Fruit fly (Drosophila melanogaster) whole organism, embryonic: Measurements from ENCODE around the gene Dhod.

Experiments
- BtbVII ChIP-seq: fragments of 200-800 bp; sonication (Bioruptor generic); optimal IDR thresholded peaks from 3 replicates; lab custom pipeline; 2017; ENCODE audit warnings: missing biosample characterization, mild to moderate bottlenecking, missing genetic modification characterization
- CG11696 ChIP-seq: fragments of 200-800 bp; sonication (Bioruptor generic); IDR thresholded peaks from 2 replicates; pipeline ENCODE4 v1.3.6; 2022; ENCODE audit warnings: missing biosample characterization, missing genetic modification characterization
- CG12236 ChIP-seq: fragments of 200-800 bp; sonication (Bioruptor generic); optimal IDR thresholded peaks from 2 replicates; lab custom pipeline; 2016; ENCODE audit warnings: missing biosample characterization, missing genetic modification characterization
- CG30403 ChIP-seq: fragments of 200-800 bp; sonication (Bioruptor generic); optimal IDR thresholded peaks from 3 replicates; lab custom pipeline; 2016; ENCODE audit warnings: missing biosample characterization, missing genetic modification characterization
- CG4730 ChIP-seq: fragments of 200-800 bp; sonication (Bioruptor generic); IDR thresholded peaks from 2 replicates; pipeline ENCODE4 v1.3.6; 2022; ENCODE audit warnings: missing biosample characterization, missing genetic modification characterization
- CG6272 ChIP-seq: fragments of 200-800 bp; sonication (Bioruptor generic); IDR thresholded peaks from 2 replicates; pipeline ENCODE4 v1.3.6; 2022; ENCODE audit warnings: missing biosample characterization, missing genetic modification characterization
- CG6813 ChIP-seq: fragments of 200-800 bp; sonication (Bioruptor generic); optimal IDR thresholded peaks from 2 replicates; lab custom pipeline; 2017; ENCODE audit warnings: missing biosample characterization, missing genetic modification characterization, mild to moderate bottlenecking, moderate library complexity, missing genetic modification reagents
- CG7271 ChIP-seq: fragments of 200-800 bp; sonication (Bioruptor generic); optimal IDR thresholded peaks from 2 replicates; lab custom pipeline; 2018; ENCODE audit warnings: missing biosample characterization, mild to moderate bottlenecking, missing genetic modification characterization, moderate library complexity
- CG8281 ChIP-seq: fragments of 200-800 bp; sonication (Bioruptor generic); optimal IDR thresholded peaks from 2 replicates; lab custom pipeline; 2018; ENCODE audit warnings: missing biosample characterization, mild to moderate bottlenecking, missing genetic modification characterization, moderate library complexity
- Chrac-16 ChIP-seq: fragments of 200-800 bp; sonication (Bioruptor generic); optimal IDR thresholded peaks from 3 replicates; lab custom pipeline; 2016; ENCODE audit warnings: missing biosample characterization, missing genetic modification characterization
- D19A ChIP-seq: fragments of 200-800 bp; optimal IDR thresholded peaks from 3 replicates; lab custom pipeline; 2019; ENCODE audit warnings: missing biosample characterization, mild to moderate bottlenecking, missing genetic modification characterization, moderate library complexity
- Doc2 ChIP-seq: fragments of 200-800 bp; sonication (Bioruptor generic); IDR thresholded peaks from 2 replicates; pipeline ENCODE4 v1.3.6; 2022; ENCODE audit warnings: missing biosample characterization, missing genetic modification characterization
- HLH3B ChIP-seq: fragments of 200-800 bp; sonication (Bioruptor generic); IDR thresholded peaks from 2 replicates; pipeline ENCODE4 v1.3.6; 2022; ENCODE audit warnings: missing biosample characterization, missing genetic modification characterization
- Kr ChIP-seq: fragments of 200-800 bp; sonication (Bioruptor generic); optimal IDR thresholded peaks from 2 replicates; lab custom pipeline; 2017; ENCODE audit warnings: missing biosample characterization, mild to moderate bottlenecking, missing genetic modification characterization
- Nf-YB ChIP-seq: fragments of 200-800 bp; sonication (Bioruptor generic); optimal IDR thresholded peaks from 3 replicates; lab custom pipeline; 2019; ENCODE audit warnings: missing biosample characterization, mild to moderate bottlenecking, missing genetic modification characterization, moderate library complexity
- Nf-YC ChIP-seq: fragments of 200-800 bp; optimal IDR thresholded peaks from 3 replicates; lab custom pipeline; 2019; ENCODE audit warnings: missing biosample characterization, mild to moderate bottlenecking, missing genetic modification characterization, moderate library complexity
- Oaz ChIP-seq: fragments of 200-800 bp; sonication (Bioruptor generic); IDR thresholded peaks from 2 replicates; pipeline ENCODE4 v1.3.6; 2022; ENCODE audit warnings: missing biosample characterization, missing genetic modification characterization
- Pdp1 ChIP-seq, 2 experiments: fragments of 200-800 bp; sonication (Bioruptor generic); optimal IDR thresholded peaks; 3 replicates each; lab custom pipeline; 2016; ENCODE audit warnings: missing biosample characterization in 2 of 2, missing genetic modification characterization in 2 of 2, mild to moderate bottlenecking in 1 of 2, moderate library complexity in 1 of 2
- Scr ChIP-seq: fragments of 200-800 bp; sonication (Bioruptor generic); IDR thresholded peaks from 2 replicates; pipeline ENCODE4 v1.3.6; 2022; ENCODE audit warnings: missing biosample characterization, missing genetic modification characterization; ENCODE audit not compliant: partially characterized antibody
- Taf1 ChIP-seq: fragments of 200-800 bp; sonication (Bioruptor generic); IDR thresholded peaks from 2 replicates; pipeline ENCODE4 v1.3.6; 2022; ENCODE audit warnings: missing biosample characterization, missing genetic modification characterization
- YL-1 ChIP-seq: fragments of 200-800 bp; sonication (Bioruptor generic); optimal IDR thresholded peaks from 3 replicates; lab custom pipeline; 2017; ENCODE audit warnings: missing biosample characterization, mild to moderate bottlenecking, missing genetic modification characterization
- chinmo ChIP-seq: fragments of 200-800 bp; sonication (Bioruptor generic); IDR thresholded peaks from 4 replicates; pipeline ENCODE4 v1.3.6; 2022; ENCODE audit warnings: missing biosample characterization, missing genetic modification characterization; ENCODE audit not compliant: partially characterized antibody
- dmrt11E ChIP-seq: fragments of 200-800 bp; sonication (Bioruptor generic); optimal IDR thresholded peaks from 3 replicates; lab custom pipeline; 2018; ENCODE audit warnings: missing biosample characterization, mild to moderate bottlenecking, missing genetic modification characterization, moderate library complexity
- dmrt99B ChIP-seq: fragments of 200-800 bp; sonication (Bioruptor generic); optimal IDR thresholded peaks from 2 replicates; lab custom pipeline; 2018; ENCODE audit warnings: missing biosample characterization, mild to moderate bottlenecking, missing genetic modification characterization, moderate library complexity
- dpn ChIP-seq, 2 experiments: fragments of 200-800 bp; sonication (Bioruptor generic); optimal IDR thresholded peaks; 3 replicates each; lab custom pipeline; 2016; ENCODE audit warnings: missing biosample characterization in 2 of 2, missing genetic modification characterization in 2 of 2
- dysf ChIP-seq: fragments of 200-800 bp; sonication (Bioruptor generic); IDR thresholded peaks from 3 replicates; pipeline ENCODE4 v1.3.6; 2022; ENCODE audit warnings: missing biosample characterization, missing genetic modification characterization
- fd96Cb ChIP-seq: fragments of 200-800 bp; sonication (Bioruptor generic); optimal IDR thresholded peaks from 2 replicates; lab custom pipeline; 2018; ENCODE audit warnings: missing biosample characterization, mild to moderate bottlenecking, missing genetic modification characterization, moderate library complexity
- grn ChIP-seq: fragments of 200-800 bp; sonication (Bioruptor generic); optimal IDR thresholded peaks from 3 replicates; lab custom pipeline; 2017; ENCODE audit warnings: missing biosample characterization, missing genetic modification characterization
- gsb-n ChIP-seq: fragments of 200-800 bp; sonication (Bioruptor generic); optimal IDR thresholded peaks from 3 replicates; lab custom pipeline; 2018; ENCODE audit warnings: missing biosample characterization, mild to moderate bottlenecking, missing genetic modification characterization
- lilli ChIP-seq: fragments of 200-800 bp; sonication (Bioruptor generic); optimal IDR thresholded peaks from 3 replicates; lab custom pipeline; 2016; ENCODE audit warnings: missing biosample characterization, missing genetic modification characterization
- nom ChIP-seq: fragments of 200-800 bp; sonication (Bioruptor generic); optimal IDR thresholded peaks from 2 replicates; lab custom pipeline; 2017; ENCODE audit warnings: missing biosample characterization, missing genetic modification characterization, mild to moderate bottlenecking, moderate library complexity, missing genetic modification reagents
- onecut ChIP-seq: fragments of 200-800 bp; sonication (Bioruptor generic); IDR thresholded peaks from 2 replicates; pipeline ENCODE4 v1.3.6; 2022; ENCODE audit warnings: missing biosample characterization, missing genetic modification characterization
- otp ChIP-seq: fragments of 200-800 bp; sonication (Bioruptor generic); IDR thresholded peaks from 3 replicates; pipeline ENCODE4, ENCODE4 v1.3.6; 2022; ENCODE audit warnings: missing biosample characterization, missing genetic modification characterization
- pfk ChIP-seq: fragments of 200-800 bp; sonication (Bioruptor generic); optimal IDR thresholded peaks from 2 replicates; lab custom pipeline; 2018; ENCODE audit warnings: missing biosample characterization, mild to moderate bottlenecking, missing genetic modification characterization, moderate library complexity
- pros ChIP-seq: fragments of 200-800 bp; sonication (Bioruptor generic); optimal IDR thresholded peaks from 3 replicates; lab custom pipeline; 2019; ENCODE audit warnings: missing biosample characterization, mild to moderate bottlenecking, missing genetic modification characterization, moderate library complexity
- scrt ChIP-seq: fragments of 200-800 bp; sonication (Bioruptor generic); optimal IDR thresholded peaks from 2 replicates; lab custom pipeline; 2018; ENCODE audit warnings: missing biosample characterization, mild to moderate bottlenecking, missing genetic modification characterization, moderate library complexity
- sens ChIP-seq: fragments of 200-800 bp; sonication (Bioruptor generic); peaks from one replicate; lab custom pipeline; 2016; ENCODE audit warnings: missing biosample characterization, missing genetic modification characterization
- sens-2 ChIP-seq: fragments of 200-800 bp; sonication (Bioruptor generic); IDR thresholded peaks from 2 replicates; pipeline ENCODE4 v1.3.6; 2022; ENCODE audit warnings: missing biosample characterization, missing genetic modification characterization
- seq ChIP-seq: fragments of 200-800 bp; sonication (Bioruptor generic); IDR thresholded peaks from 2 replicates; pipeline ENCODE4 v1.3.6; 2022; ENCODE audit warnings: missing biosample characterization, missing genetic modification characterization
- sqz ChIP-seq: fragments of 200-800 bp; sonication (Bioruptor generic); optimal IDR thresholded peaks from 3 replicates; lab custom pipeline; 2018; ENCODE audit warnings: missing biosample characterization, mild to moderate bottlenecking, missing genetic modification characterization
- tll ChIP-seq, 2 experiments: fragments of 200-800 bp in 1 of 2; fragments of >200 bp in 1 of 2; sonication (Bioruptor generic) in 1 of 2; optimal IDR thresholded peaks; 2 replicates each; lab custom pipeline; 2017 to 2019; ENCODE audit warnings: missing biosample characterization in 2 of 2, missing genetic modification characterization in 2 of 2, mild to moderate bottlenecking in 1 of 2, moderate library complexity in 1 of 2
- z ChIP-seq: fragments of 200-800 bp; sonication (Bioruptor generic); IDR thresholded peaks from 3 replicates; pipeline ENCODE4 v1.3.6; 2022; ENCODE audit warnings: missing biosample characterization, missing genetic modification characterization
- zfh2 ChIP-seq: fragments of 200-800 bp; sonication (Bioruptor generic); optimal IDR thresholded peaks from 2 replicates; lab custom pipeline; 2016; ENCODE audit warnings: missing biosample characterization, missing genetic modification characterization

Dhod gene

dm6 chr3R:8694110-8694826, 41.6 kb upstream of the Dhod start (continued):
- TF ChIP-seq onecut (GFP tag; lab: Robert Waterston, UW) (peak; percentile 14; the same call in 1 of the 2 replicates), scrt (GFP tag; lab: Kevin White, UChicago) (peak; percentile 37), dysf (GFP tag; lab: Robert Waterston, UW) (no peak), lilli (GFP tag; lab: Kevin White, UChicago) (no peak), CG12236 (no peak), sens-2 (0 out of 2 replicates have a peak, but pooled peaks have one; percentile 17), CG7271 (no peak), BtbVII (GFP tag; lab: Kevin White, UChicago) (peak; percentile 84), pfk (peak; percentile 33), zfh2 (GFP tag; lab: Kevin White, UChicago) (no peak), Scr (no peak), Oaz (GFP tag; lab: Robert Waterston, UW) (0 out of 2 replicates have a peak, but pooled peaks have one; percentile 18), dpn (GFP tag; optimal IDR thresholded peaks at IDR 0.05; lab: Kevin White, UChicago) (peak in 1 of 2 experiments; percentile 10), chinmo (GFP tag; lab: Robert Waterston, UW) (no peak), HLH3B (GFP tag; lab: Robert Waterston, UW) (no peak), grn (no peak), YL-1 (no peak), nom (peak; percentile 96), dmrt99B (tag; lab: Kevin White, UChicago) (no peak), CG6813 (GFP tag; lab: Kevin White, UChicago) (peak; percentile 21)

dm6 chr3R:8686446-8686845, 33.7 kb upstream of the Dhod start:
- peak; percentile 62; the same call in 1 of the 2 replicates for TF ChIP-seq onecut (GFP tag; lab: Robert Waterston, UW)
- peak; percentile 73 for TF ChIP-seq Nf-YC (tag; lab: Kevin White, UChicago)
- peak; percentile 85 for TF ChIP-seq Nf-YB (GFP tag; lab: Kevin White, UChicago)
- no peak for TF ChIP-seq CG8281
- peak; percentile 9; the same call in 1 of the 2 replicates for TF ChIP-seq seq (GFP tag; lab: Robert Waterston, UW)
- no peak for TF ChIP-seq CG30403 (GFP tag; lab: Kevin White, UChicago)
- TF ChIP-seq Taf1, result no peak
- TF ChIP-seq CG4730 (GFP tag; lab: Robert Waterston, UW), result no peak
- TF ChIP-seq Chrac-16 (GFP tag; lab: Kevin White, UChicago), result no peak
- peak; percentile 85 for TF ChIP-seq sqz (GFP tag; lab: Kevin White, UChicago)
- no peak for TF ChIP-seq Doc2
- no peak for TF ChIP-seq fd96Cb

DNA sequence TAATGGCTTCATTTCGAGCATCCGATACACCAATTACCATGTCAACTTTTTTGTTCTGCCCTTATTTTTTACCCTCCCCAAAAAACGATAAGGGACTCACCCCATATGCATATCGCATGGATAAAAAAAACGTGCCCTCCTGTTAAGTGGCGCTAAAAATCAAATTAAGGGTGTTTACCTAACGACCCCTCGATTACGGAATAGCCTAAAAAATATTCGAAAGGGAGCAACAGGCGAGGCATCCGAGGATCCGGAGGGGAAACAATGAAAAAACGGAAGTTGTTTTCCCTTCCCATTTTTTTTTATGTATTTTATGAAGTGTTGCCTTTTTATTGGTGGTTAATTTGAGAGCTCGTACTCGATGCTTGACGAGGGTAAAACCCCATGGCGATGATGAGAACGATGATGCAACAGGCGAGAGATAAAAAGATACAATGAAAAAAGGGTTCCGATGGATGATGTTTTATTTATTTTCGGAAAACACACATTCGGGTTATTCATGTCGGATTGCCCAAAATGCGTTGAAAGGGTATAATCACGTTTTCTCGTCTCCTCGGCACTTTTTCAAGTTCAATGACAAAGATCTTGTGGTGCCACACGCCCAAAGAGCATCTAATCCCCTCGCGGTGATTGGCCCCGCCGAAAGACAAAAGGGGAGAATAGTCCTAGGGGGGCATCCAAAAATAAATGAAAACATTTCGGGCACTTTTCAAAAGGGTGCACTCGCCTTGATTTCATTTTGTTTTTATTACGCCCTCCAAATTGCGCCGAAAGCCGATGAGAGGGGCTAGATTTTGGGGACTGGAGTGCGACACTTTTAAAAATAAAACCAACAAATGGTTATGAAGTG, 31.8 kb upstream of the Dhod start, which contains the start of gene CG44227:
Gene CG44227, minus strand, starts transcription at position 849 of the 850 bp plus-strand sequence.
- TF ChIP-seq D19A (peak; percentile 68), Pdp1 (GFP tag; optimal IDR thresholded peaks at IDR 0.05; lab: Kevin White, UChicago) (peak in 1 of 2 experiments; percentile 10), tll (GFP tag; optimal IDR thresholded peaks at IDR 0.05; lab: Kevin White, UChicago) (peak in 1 of 2 experiments; percentile 26), CG6272 (GFP tag; lab: Robert Waterston, UW) (no peak), grn (peak; percentile 3), Nf-YC (tag; lab: Kevin White, UChicago) (peak; percentile 49), pros (GFP tag; lab: Kevin White, UChicago) (peak; percentile 32), scrt (GFP tag; lab: Kevin White, UChicago) (peak; percentile 80), gsb-n (tag; lab: Kevin White, UChicago) (peak; percentile 47), otp (GFP tag; lab: Robert Waterston, UW) (no peak), dmrt11E (tag; lab: Kevin White, UChicago) (no peak), z (GFP tag; lab: Robert Waterston, UW) (peak; percentile 26; the same call in 1 of the 3 replicates), Nf-YB (GFP tag; lab: Kevin White, UChicago) (peak; percentile 90), CG11696 (GFP tag; lab: Robert Waterston, UW) (no peak), sqz (GFP tag; lab: Kevin White, UChicago) (peak; percentile 97), Kr (peak; percentile 95), sens (peak; percentile 67)
